Fruit fly (Drosophila melanogaster) whole organism, wandering third instar larva: ENCODE results near the gene Lgr4.

Experiments used
- Abd-B ChIP-seq: fragments of >200 bp; optimal IDR thresholded peaks from 2 replicates; lab custom pipeline; 2017; ENCODE audit warnings: missing biosample characterization, missing genetic modification characterization
- CG9705 ChIP-seq: fragments of 200-800 bp; sonication (Bioruptor generic); optimal IDR thresholded peaks from 2 replicates; lab custom pipeline; 2018; ENCODE audit warnings: missing biosample characterization, mild to moderate bottlenecking, missing genetic modification characterization
- Dfd ChIP-seq: fragments of >200 bp; optimal IDR thresholded peaks from 2 replicates; lab custom pipeline; 2017; ENCODE audit warnings: missing biosample characterization, missing genetic modification characterization
- Hr78 ChIP-seq: fragments of >200 bp; optimal IDR thresholded peaks from 2 replicates; lab custom pipeline; 2017; ENCODE audit warnings: missing biosample characterization, missing genetic modification characterization
- Myc ChIP-seq: fragments of >200 bp; optimal IDR thresholded peaks from 2 replicates; lab custom pipeline; 2017
- OdsH ChIP-seq: fragments of 200-800 bp; sonication (Bioruptor generic); optimal IDR thresholded peaks from 2 replicates; lab custom pipeline; 2016; ENCODE audit warnings: missing biosample characterization, mild to moderate bottlenecking, missing genetic modification characterization
- Rel ChIP-seq, 2 experiments: fragments of 200-800 bp; sonication (Bioruptor generic) in 1 of 2; optimal IDR thresholded peaks; 2 replicates in 1 of 2; 3 replicates in 1 of 2; lab custom pipeline; 2016 to 2019; ENCODE audit warnings: mild to moderate bottlenecking in 2 of 2, missing biosample characterization in 2 of 2, missing genetic modification characterization in 2 of 2, moderate library complexity in 1 of 2
- br ChIP-seq: fragments of 200-800 bp; sonication (Bioruptor generic); optimal IDR thresholded peaks from 2 replicates; lab custom pipeline; 2016; ENCODE audit warnings: missing biosample characterization, missing genetic modification characterization
- brk ChIP-seq: fragments of 200-800 bp; sonication (Bioruptor generic); optimal IDR thresholded peaks from 2 replicates; lab custom pipeline; 2016; ENCODE audit warnings: missing biosample characterization, mild to moderate bottlenecking, missing genetic modification characterization
- ey ChIP-seq: fragments of 200-800 bp; sonication (Bioruptor generic); optimal IDR thresholded peaks from 2 replicates; lab custom pipeline; 2016; ENCODE audit warnings: missing biosample characterization, missing genetic modification characterization
- jim ChIP-seq: fragments of 175-275, 200-325 bp; sonication (Bioruptor generic); optimal IDR thresholded peaks from 2 replicates; lab custom pipeline; 2016; ENCODE audit warnings: missing biosample characterization, mild to moderate bottlenecking, missing genetic modification characterization
- pan ChIP-seq: fragments of >200 bp; optimal IDR thresholded peaks from 2 replicates; lab custom pipeline; 2017
- psq ChIP-seq: fragments of 200-800 bp; sonication (Bioruptor generic); optimal IDR thresholded peaks from 3 replicates; lab custom pipeline; 2017; ENCODE audit warnings: missing biosample characterization, mild to moderate bottlenecking, missing genetic modification characterization, moderate library complexity

DNA sequence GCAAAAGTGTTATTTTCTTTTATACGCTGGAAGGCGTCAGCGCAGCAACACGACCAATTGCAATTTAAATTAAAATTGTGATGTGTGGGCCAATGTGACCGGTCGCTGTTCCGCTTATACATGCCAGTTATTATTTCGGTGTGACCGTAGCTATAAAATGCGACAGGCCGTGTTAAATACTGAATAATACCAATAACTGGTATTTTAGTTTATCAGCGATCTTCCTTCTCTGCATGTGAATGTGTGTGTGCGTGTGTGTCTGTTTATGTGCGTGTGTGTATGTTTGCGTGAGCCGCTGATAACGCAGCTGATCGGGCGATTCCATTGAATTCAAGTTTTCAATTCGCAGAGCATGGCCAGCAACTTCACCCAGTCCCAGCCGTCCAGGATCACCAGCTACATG lies 60.2 kb downstream of the Lgr4 start, which contains the start of the genes CG32638, CG15717 and MFS10:
- TF ChIP-seq jim (GFP tag; lab: Kevin White, UChicago) (no peak), ey (GFP tag; lab: Kevin White, UChicago) (no peak), Abd-B (GFP tag; lab: Kevin White, UChicago) (no peak), Hr78 (GFP tag; lab: Kevin White, UChicago) (no peak), Rel (GFP tag; optimal IDR thresholded peaks at IDR 0.05; lab: Kevin White, UChicago) (no peak), Rel (tag; optimal IDR thresholded peaks at IDR 0.05; lab: Kevin White, UChicago) (peak; percentile 30), brk (no peak), Myc (lab: Kevin White, UChicago) (no peak), br (GFP tag; lab: Kevin White, UChicago) (peak; percentile 23), psq (GFP tag; lab: Kevin White, UChicago) (peak; percentile 5), pan (lab: Kevin White, UChicago) (no peak), CG9705 (GFP tag; lab: Kevin White, UChicago) (no peak), Dfd (GFP tag; lab: Kevin White, UChicago) (no peak), OdsH (no peak)
